Fruit fly (Drosophila melanogaster) whole organism, embryonic: ENCODE measurements around the gene kud.
A peak's percentile ranks its signal among the peaks of the same experiment; 100 is the strongest.

ENCODE experiments used
- C15 ChIP-seq: fragments of 200-800 bp; sonication (Bioruptor generic); IDR thresholded peaks from 3 replicates; pipeline ENCODE4 v1.3.6; 2022; ENCODE audit warnings: missing biosample characterization, missing genetic modification characterization
- CG10147 ChIP-seq: fragments of 200-800 bp; sonication (Bioruptor generic); optimal IDR thresholded peaks from 2 replicates; lab custom pipeline; 2019; ENCODE audit warnings: missing biosample characterization, mild to moderate bottlenecking, missing genetic modification characterization, moderate library complexity
- CG10209 ChIP-seq: fragments of 200-800 bp; sonication (Bioruptor generic); optimal IDR thresholded peaks from 3 replicates; lab custom pipeline; 2017; ENCODE audit warnings: missing biosample characterization, mild to moderate bottlenecking, missing genetic modification characterization, missing genetic modification reagents
- CG10654 ChIP-seq: fragments of 200-800 bp; sonication (Bioruptor generic); optimal IDR thresholded peaks from 2 replicates; lab custom pipeline; 2016; ENCODE audit warnings: missing biosample characterization, missing genetic modification characterization
- CG11456 ChIP-seq: fragments of 200-800 bp; sonication (Bioruptor generic); IDR thresholded peaks from 3 replicates; pipeline ENCODE4 v1.3.6; 2022; ENCODE audit warnings: missing biosample characterization, missing genetic modification characterization
- CG11696 ChIP-seq: fragments of 200-800 bp; sonication (Bioruptor generic); IDR thresholded peaks from 2 replicates; pipeline ENCODE4 v1.3.6; 2022; ENCODE audit warnings: missing biosample characterization, missing genetic modification characterization
- CG12942 ChIP-seq: fragments of 200-800 bp; sonication (Bioruptor generic); optimal IDR thresholded peaks from 3 replicates; lab custom pipeline; 2016; ENCODE audit warnings: missing biosample characterization, missing genetic modification characterization
- CG14965 ChIP-seq: fragments of 200-800 bp; sonication (Bioruptor generic); optimal IDR thresholded peaks from 2 replicates; lab custom pipeline; 2016; ENCODE audit warnings: missing biosample characterization, missing genetic modification characterization, borderline replicate concordance
- CG15073 ChIP-seq: fragments of 200-800 bp; sonication (Bioruptor generic); optimal IDR thresholded peaks from 2 replicates; lab custom pipeline; 2016; ENCODE audit warnings: missing biosample characterization, missing genetic modification characterization
- CG1792 ChIP-seq: fragments of 200-800 bp; sonication (Bioruptor generic); optimal IDR thresholded peaks from 2 replicates; lab custom pipeline; 2016; ENCODE audit warnings: missing biosample characterization, missing genetic modification characterization
- CG2199 ChIP-seq: fragments of 200-800 bp; sonication (Bioruptor generic); IDR thresholded peaks from 3 replicates; pipeline ENCODE4 v1.3.6; 2022; ENCODE audit warnings: missing biosample characterization, missing genetic modification characterization
- CG2712 ChIP-seq: fragments of 200-800 bp; optimal IDR thresholded peaks from 3 replicates; lab custom pipeline; 2019; ENCODE audit warnings: missing biosample characterization, mild to moderate bottlenecking, missing genetic modification characterization, moderate library complexity
- CG3163 ChIP-seq: fragments of 200-800 bp; sonication (Bioruptor generic); optimal IDR thresholded peaks from 3 replicates; lab custom pipeline; 2016; ENCODE audit warnings: missing biosample characterization, missing genetic modification characterization
- CG33213 ChIP-seq: fragments of 200-800 bp; sonication (Bioruptor generic); optimal IDR thresholded peaks from 3 replicates; lab custom pipeline; 2016; ENCODE audit warnings: missing biosample characterization, missing genetic modification characterization
- CG33557 ChIP-seq: fragments of 200-800 bp; sonication (Bioruptor generic); optimal IDR thresholded peaks from 2 replicates; lab custom pipeline; 2019; ENCODE audit warnings: missing biosample characterization, mild to moderate bottlenecking, missing genetic modification characterization, moderate library complexity
- CG43689 ChIP-seq: fragments of 200-800 bp; sonication (Bioruptor generic); IDR thresholded peaks from 2 replicates; pipeline ENCODE4 v1.3.6; 2022; ENCODE audit warnings: missing biosample characterization, missing genetic modification characterization
- CG6683 ChIP-seq: fragments of 200-800 bp; sonication (Bioruptor generic); optimal IDR thresholded peaks from 2 replicates; lab custom pipeline; 2017; ENCODE audit warnings: missing biosample characterization, mild to moderate bottlenecking, missing genetic modification characterization, missing genetic modification reagents
- CG7357 ChIP-seq: fragments of 200-800 bp; sonication (Bioruptor generic); IDR thresholded peaks from 3 replicates; pipeline ENCODE4 v1.3.6; 2022; ENCODE audit warnings: missing biosample characterization, missing genetic modification characterization
- CG9932 ChIP-seq: fragments of 200-800 bp; sonication (Bioruptor generic); IDR thresholded peaks from 2 replicates; pipeline ENCODE4 v1.3.6; 2022; ENCODE audit warnings: missing biosample characterization, missing genetic modification characterization
- CHES-1-like ChIP-seq: fragments of 200-800 bp; sonication (Bioruptor generic); optimal IDR thresholded peaks from 2 replicates; lab custom pipeline; 2016; ENCODE audit warnings: missing biosample characterization, missing genetic modification characterization
- D19B ChIP-seq: fragments of 200-800 bp; sonication (Bioruptor generic); optimal IDR thresholded peaks from 2 replicates; lab custom pipeline; 2017; ENCODE audit warnings: missing biosample characterization, mild to moderate bottlenecking, missing genetic modification characterization
- Dip2 ChIP-seq: fragments of 200-800 bp; sonication (Bioruptor generic); IDR thresholded peaks from 2 replicates; pipeline ENCODE4 v1.3.6; 2022; ENCODE audit warnings: missing biosample characterization, missing genetic modification characterization
- Dp ChIP-seq: fragments of 200-800 bp; sonication (Bioruptor generic); optimal IDR thresholded peaks from 2 replicates; lab custom pipeline; 2018; ENCODE audit warnings: missing biosample characterization, mild to moderate bottlenecking, missing genetic modification characterization, moderate library complexity
- Dref ChIP-seq: fragments of 200-800 bp; sonication (Bioruptor generic); IDR thresholded peaks from 2 replicates; pipeline ENCODE4 v1.3.6; 2022; ENCODE audit warnings: missing biosample characterization, missing genetic modification characterization
- Eip74EF ChIP-seq, 2 experiments: fragments of 200-800 bp in 1 of 2; fragments of >200 bp in 1 of 2; sonication (Bioruptor generic) in 1 of 2; optimal IDR thresholded peaks; 2 replicates each; lab custom pipeline; 2017 to 2019; ENCODE audit warnings: missing biosample characterization in 2 of 2, missing genetic modification characterization in 2 of 2, mild to moderate bottlenecking in 1 of 2, moderate library complexity in 1 of 2
- Elba2 ChIP-seq: fragments of 200-800 bp; sonication (Bioruptor generic); optimal IDR thresholded peaks from 3 replicates; lab custom pipeline; 2016; ENCODE audit warnings: missing biosample characterization, missing genetic modification characterization
- GATAe ChIP-seq: fragments of 200-800 bp; sonication (Bioruptor generic); conservative IDR thresholded peaks from 2 replicates; pipeline ENCODE4 v1.3.6; 2022; ENCODE audit warnings: missing biosample characterization, missing genetic modification characterization
- Hr51 ChIP-seq, 2 experiments: fragments of 200-800 bp; sonication (Bioruptor generic); optimal IDR thresholded peaks; 2 replicates in 1 of 2; 3 replicates in 1 of 2; lab custom pipeline; 2016 to 2018; ENCODE audit warnings: missing biosample characterization in 2 of 2, missing genetic modification characterization in 2 of 2, mild to moderate bottlenecking in 1 of 2, moderate library complexity in 1 of 2
- Ptx1 ChIP-seq: fragments of 200-800 bp; sonication (Bioruptor generic); IDR thresholded peaks from 2 replicates; pipeline ENCODE4 v1.3.6; 2022; ENCODE audit warnings: missing biosample characterization, missing genetic modification characterization
- Sox102F ChIP-seq: fragments of 200-800 bp; sonication (Bioruptor generic); optimal IDR thresholded peaks from 2 replicates; lab custom pipeline; 2018; ENCODE audit warnings: missing biosample characterization, mild to moderate bottlenecking, missing genetic modification characterization, moderate library complexity
- Stat92E ChIP-seq, 3 experiments: fragments of >200 bp in 2 of 3; fragments of 200-800 bp in 1 of 3; sonication (Bioruptor generic) in 1 of 3; optimal IDR thresholded peaks; 2 replicates each; lab custom pipeline; 2017 to 2019; ENCODE audit warnings: missing biosample characterization in 3 of 3, missing genetic modification characterization in 3 of 3, mild to moderate bottlenecking in 1 of 3, moderate library complexity in 1 of 3
- Tbp ChIP-seq: fragments of >200 bp; optimal IDR thresholded peaks from 2 replicates; lab custom pipeline; 2018; ENCODE audit warnings: missing biosample characterization, missing genetic modification characterization
- amos ChIP-seq: fragments of 200-800 bp; sonication (Bioruptor generic); IDR thresholded peaks from 2 replicates; pipeline ENCODE4 v1.3.6; 2022; ENCODE audit warnings: missing biosample characterization, missing genetic modification characterization; ENCODE audit not compliant: partially characterized antibody
- ato ChIP-seq: fragments of 200-800 bp; sonication (Bioruptor generic); IDR thresholded peaks from 2 replicates; pipeline ENCODE4 v1.3.6; 2022; ENCODE audit warnings: missing biosample characterization, missing genetic modification characterization; ENCODE audit not compliant: partially characterized antibody
- bsh ChIP-seq, 2 experiments: fragments of 200-800 bp; sonication (Bioruptor generic); optimal IDR thresholded peaks; 2 replicates each; lab custom pipeline; 2017 to 2018; ENCODE audit warnings: mild to moderate bottlenecking in 2 of 2, missing biosample characterization in 2 of 2, missing genetic modification characterization in 2 of 2, moderate library complexity in 1 of 2
- cad ChIP-seq: fragments of >200 bp; optimal IDR thresholded peaks from 2 replicates; lab custom pipeline; 2017; ENCODE audit warnings: missing biosample characterization, missing genetic modification characterization
- cwo ChIP-seq: fragments of 200-800 bp; sonication (Bioruptor generic); optimal IDR thresholded peaks from 3 replicates; lab custom pipeline; 2017; ENCODE audit warnings: missing biosample characterization, missing genetic modification characterization, mild to moderate bottlenecking, moderate library complexity, missing genetic modification reagents
- dm ChIP-seq: fragments of 200-800 bp; sonication (Bioruptor generic); optimal IDR thresholded peaks from 3 replicates; lab custom pipeline; 2016; ENCODE audit warnings: missing biosample characterization, missing genetic modification characterization
- eve ChIP-seq, 2 experiments: fragments of >200 bp; optimal IDR thresholded peaks; 2 replicates each; lab custom pipeline; 2017; ENCODE audit warnings: missing biosample characterization in 2 of 2, missing genetic modification characterization in 2 of 2
- gcm ChIP-seq: fragments of 200-800 bp; sonication (Bioruptor generic); optimal IDR thresholded peaks from 2 replicates; lab custom pipeline; 2019; ENCODE audit warnings: missing biosample characterization, mild to moderate bottlenecking, missing genetic modification characterization, moderate library complexity
- gro ChIP-seq: fragments of 200-800 bp; sonication (Bioruptor generic); optimal IDR thresholded peaks from 2 replicates; lab custom pipeline; 2016; ENCODE audit warnings: missing biosample characterization, missing genetic modification characterization
- ham ChIP-seq: fragments of 200-800 bp; sonication (Bioruptor generic); IDR thresholded peaks from 2 replicates; pipeline ENCODE4 v1.3.6; 2022; ENCODE audit warnings: missing biosample characterization, missing genetic modification characterization
- hbn ChIP-seq: fragments of 200-800 bp; sonication (Bioruptor generic); IDR thresholded peaks from 2 replicates; pipeline ENCODE4 v1.3.6; 2022; ENCODE audit warnings: missing biosample characterization, missing genetic modification characterization; ENCODE audit not compliant: partially characterized antibody
- lmd ChIP-seq: fragments of 200-800 bp; sonication (Bioruptor generic); IDR thresholded peaks from 2 replicates; pipeline ENCODE4 v1.3.6; 2022; ENCODE audit warnings: missing biosample characterization, missing genetic modification characterization
- luna ChIP-seq: fragments of 200-800 bp; sonication (Bioruptor generic); optimal IDR thresholded peaks from 2 replicates; lab custom pipeline; 2016; ENCODE audit warnings: missing biosample characterization, missing genetic modification characterization
- mam ChIP-seq: fragments of 200-800 bp; sonication (Bioruptor generic); optimal IDR thresholded peaks from 3 replicates; lab custom pipeline; 2016; ENCODE audit warnings: missing biosample characterization, missing genetic modification characterization
- nom ChIP-seq: fragments of 200-800 bp; sonication (Bioruptor generic); optimal IDR thresholded peaks from 2 replicates; lab custom pipeline; 2017; ENCODE audit warnings: missing biosample characterization, missing genetic modification characterization, mild to moderate bottlenecking, moderate library complexity, missing genetic modification reagents
- pzg ChIP-seq: fragments of 200-800 bp; sonication (Bioruptor generic); optimal IDR thresholded peaks from 3 replicates; lab custom pipeline; 2018; ENCODE audit warnings: missing biosample characterization, mild to moderate bottlenecking, missing genetic modification characterization, moderate library complexity
- tll ChIP-seq, 2 experiments: fragments of 200-800 bp in 1 of 2; fragments of >200 bp in 1 of 2; sonication (Bioruptor generic) in 1 of 2; optimal IDR thresholded peaks; 2 replicates each; lab custom pipeline; 2017 to 2019; ENCODE audit warnings: missing biosample characterization in 2 of 2, missing genetic modification characterization in 2 of 2, mild to moderate bottlenecking in 1 of 2, moderate library complexity in 1 of 2
- vvl ChIP-seq: fragments of 200-800 bp; sonication (Bioruptor generic); IDR thresholded peaks from 2 replicates; pipeline ENCODE4 v1.3.6; 2022; ENCODE audit warnings: missing biosample characterization, missing genetic modification characterization
- wor ChIP-seq: fragments of 200-800 bp; sonication (Bioruptor generic); IDR thresholded peaks from 2 replicates; pipeline ENCODE4 v1.3.6; 2022; ENCODE audit warnings: missing biosample characterization, missing genetic modification characterization

Gene kud

DNA sequence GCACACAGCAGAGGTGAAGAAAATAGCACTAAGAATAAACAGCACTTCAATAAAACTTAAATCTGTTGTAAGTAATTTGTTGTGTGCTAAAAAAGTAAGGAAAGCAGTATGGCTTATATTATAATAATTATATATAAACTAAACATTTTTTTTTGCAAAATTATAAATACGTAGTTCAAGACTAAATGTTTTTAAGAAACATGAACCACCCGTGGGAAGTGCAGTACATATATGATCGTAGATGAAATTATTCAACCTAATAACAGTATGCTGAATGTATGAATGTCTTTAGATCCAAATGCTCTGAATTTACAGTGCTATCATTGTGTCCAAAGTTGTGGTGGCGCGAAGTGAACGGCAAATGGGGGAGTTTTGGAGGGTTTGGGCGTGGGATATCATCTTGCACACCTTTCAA lies 25.9 kb upstream of the kud start (continued):
- TF ChIP-seq tll (GFP tag; optimal IDR thresholded peaks at IDR 0.05; lab: Kevin White, UChicago) (no peak), Dref (GFP tag; lab: Robert Waterston, UW) (no peak), Eip74EF (GFP tag; optimal IDR thresholded peaks at IDR 0.05; lab: Kevin White, UChicago) (peak in 1 of 2 experiments; percentile 44), CG1792 (GFP tag; lab: Kevin White, UChicago) (no peak), D19B (GFP tag; lab: Kevin White, UChicago) (no peak), cwo (peak; percentile 18), CG9932 (no peak), wor (GFP tag; lab: Robert Waterston, UW) (no peak), Sox102F (peak; percentile 49), CG15073 (GFP tag; lab: Kevin White, UChicago) (no peak), CG2712 (tag; lab: Kevin White, UChicago) (peak; percentile 57), nom (no peak), amos (GFP tag; lab: Robert Waterston, UW) (no peak), lmd (GFP tag; lab: Robert Waterston, UW) (no peak), cad (GFP tag; lab: Kevin White, UChicago) (no peak), CG10209 (GFP tag; lab: Kevin White, UChicago) (peak; percentile 22), CHES-1-like (GFP tag; lab: Kevin White, UChicago) (no peak), luna (GFP tag; lab: Kevin White, UChicago) (no peak), C15 (no peak), bsh (GFP tag; optimal IDR thresholded peaks at IDR 0.05; lab: Kevin White, UChicago) (no peak), CG33557 (no peak), CG11456 (GFP tag; lab: Robert Waterston, UW) (no peak), GATAe (GFP tag; lab: Robert Waterston, UW) (no peak), Stat92E (GFP tag; optimal IDR thresholded peaks at IDR 0.05; lab: Kevin White, UChicago) (no peak), Elba2 (GFP tag; lab: Kevin White, UChicago) (no peak), CG12942 (GFP tag; lab: Kevin White, UChicago) (no peak), Dip2 (GFP tag; lab: Robert Waterston, UW) (no peak), hbn (GFP tag; lab: Robert Waterston, UW) (no peak), gro (GFP tag; lab: Kevin White, UChicago) (no peak), CG7357 (GFP tag; lab: Robert Waterston, UW) (no peak), CG6683 (GFP tag; lab: Kevin White, UChicago) (peak; percentile 11), ham (no peak), mam (GFP tag; lab: Kevin White, UChicago) (no peak), CG33213 (GFP tag; lab: Kevin White, UChicago) (no peak), CG43689 (GFP tag; lab: Robert Waterston, UW) (no peak), eve (GFP tag; optimal IDR thresholded peaks at IDR 0.05; lab: Kevin White, UChicago) (peak in 1 of 2 experiments; percentile 25), pzg (GFP tag; lab: Kevin White, UChicago) (no peak), CG3163 (GFP tag; lab: Kevin White, UChicago) (no peak), CG10147 (GFP tag; lab: Kevin White, UChicago) (peak; percentile 39), Hr51 (GFP tag; optimal IDR thresholded peaks at IDR 0.05; lab: Kevin White, UChicago) (peak in 1 of 2 experiments; percentile 54), ato (GFP tag; lab: Robert Waterston, UW) (no peak), CG14965 (GFP tag; lab: Kevin White, UChicago) (no peak), Tbp (GFP tag; lab: Kevin White, UChicago) (no peak), vvl (GFP tag; lab: Robert Waterston, UW) (no peak), CG11696 (GFP tag; lab: Robert Waterston, UW) (peak; percentile 75), Ptx1 (GFP tag; lab: Robert Waterston, UW) (no peak), CG2199 (GFP tag; lab: Robert Waterston, UW) (no peak), CG10654 (no peak), gcm (GFP tag; lab: Kevin White, UChicago) (peak; percentile 21), dm (GFP tag; lab: Kevin White, UChicago) (no peak), Dp (GFP tag; lab: Kevin White, UChicago) (no peak)
